Fruit fly (Drosophila melanogaster): Measurements from ENCODE around the gene CG33178.

Gene CG33178

dm6 chrX:15043700-15044225 lies 38.9 kb upstream of the CG33178 start, which contains the start of gene CG5541 (continued):
- TF ChIP-seq gsb (GFP tag; IDR thresholded peaks at IDR 0.05) (no peak), kah (GFP tag; optimal IDR thresholded peaks at IDR 0.05) (no peak), wdn (GFP tag; IDR thresholded peaks at IDR 0.05) (0 out of 2 replicates have a peak, but pooled peaks have one; percentile 20), tgo (GFP tag; IDR thresholded peaks at IDR 0.05) (no peak), Neu2 (GFP tag; optimal IDR thresholded peaks at IDR 0.05; ENCODE audit: borderline replicate concordance) (no peak), sqz (GFP tag; optimal IDR thresholded peaks at IDR 0.05) (no peak), dpn (GFP tag; optimal IDR thresholded peaks at IDR 0.05) (no peak), sna (GFP tag; IDR thresholded peaks at IDR 0.05; ENCODE audit: partially characterized antibody) (no peak), CG15479 (GFP tag; optimal IDR thresholded peaks at IDR 0.05) (no peak), cas (GFP tag; IDR thresholded peaks at IDR 0.05) (no peak), CG8924 (tag; optimal IDR thresholded peaks at IDR 0.05) (no peak), CG11504 (tag; optimal IDR thresholded peaks at IDR 0.05) (no peak), unpg (GFP tag; optimal IDR thresholded peaks at IDR 0.05) (no peak), Xbp1 (GFP tag; optimal IDR thresholded peaks at IDR 0.05) (no peak), Gug (GFP tag; IDR thresholded peaks at IDR 0.05) (no peak), Doc3 (GFP tag; IDR thresholded peaks at IDR 0.05; ENCODE audit: partially characterized antibody) (no peak), CG31388 (GFP tag; optimal IDR thresholded peaks at IDR 0.05) (no peak), CG17612 (GFP tag; IDR thresholded peaks at IDR 0.05) (no peak), GATAe (GFP tag; conservative IDR thresholded peaks at IDR 0.05) (no peak), bbx (GFP tag; IDR thresholded peaks at IDR 0.05; ENCODE audit: partially characterized antibody) (no peak), cg (GFP tag; optimal IDR thresholded peaks at IDR 0.05) (no peak), hbn (GFP tag; IDR thresholded peaks at IDR 0.05; ENCODE audit: partially characterized antibody) (no peak), Dll (GFP tag; IDR thresholded peaks at IDR 0.05; ENCODE audit: partially characterized antibody) (no peak), twi (tag; optimal IDR thresholded peaks at IDR 0.05) (no peak), CG12769 (tag; optimal IDR thresholded peaks at IDR 0.05) (peak; percentile 1), crol (GFP tag; IDR thresholded peaks at IDR 0.05) (no peak), sr (GFP tag; IDR thresholded peaks at IDR 0.05) (no peak), CG4282 (GFP tag; optimal IDR thresholded peaks at IDR 0.05) (no peak), CG11723 (GFP tag; optimal IDR thresholded peaks at IDR 0.05) (no peak), CG3407 (GFP tag; optimal IDR thresholded peaks at IDR 0.05) (no peak), pzg (GFP tag; optimal IDR thresholded peaks at IDR 0.05) (peak; percentile 18), ewg (GFP tag; optimal IDR thresholded peaks at IDR 0.05) (no peak), CG1603 (tag; optimal IDR thresholded peaks at IDR 0.05) (no peak), Aef1 (GFP tag; IDR thresholded peaks at IDR 0.05) (no peak), CG15269 (tag; optimal IDR thresholded peaks at IDR 0.05) (no peak), TFAM (GFP tag; optimal IDR thresholded peaks at IDR 0.05) (no peak), CG8388 (GFP tag; optimal IDR thresholded peaks at IDR 0.05) (no peak), Sox102F (GFP tag; optimal IDR thresholded peaks at IDR 0.05) (no peak), tll (GFP tag; optimal IDR thresholded peaks at IDR 0.05) (no peak), BEAF-32 (GFP tag; optimal IDR thresholded peaks at IDR 0.05) (peak; percentile 6), Fer2 (tag; optimal IDR thresholded peaks at IDR 0.05) (no peak), CG15514 (GFP tag; optimal IDR thresholded peaks at IDR 0.05) (no peak), Adf1 (GFP tag; IDR thresholded peaks at IDR 0.05) (no peak), HmgZ (tag; optimal IDR thresholded peaks at IDR 0.05) (peak; percentile 21), trem (tag; optimal IDR thresholded peaks at IDR 0.05) (no peak), CG3281 (GFP tag; optimal IDR thresholded peaks at IDR 0.05) (peak; percentile 52), abd-A (tag; optimal IDR thresholded peaks at IDR 0.05) (no peak), CG4820 (GFP tag; optimal IDR thresholded peaks at IDR 0.05) (no peak), Hmr (GFP tag; optimal IDR thresholded peaks at IDR 0.05) (peak; percentile 33)

Measured in whole organism, embryonic.